Worm (Caenorhabditis elegans): ENCODE data around the gene mig-22.

ce11 chrIII:8734327-8734885, 32.7 kb downstream of the mig-22 start:
- TF ChIP-seq ceh-88 (GFP tag; IDR thresholded peaks at IDR 0.05) (no peak), sup-37 (GFP tag; optimal IDR thresholded peaks at IDR 0.05) (no peak), lsy-2 (tag; optimal IDR thresholded peaks at IDR 0.05) (peak; percentile 8 to 32), sox-4 (tag; optimal IDR thresholded peaks at IDR 0.05) (no peak), hpl-2 (GFP tag; optimal IDR thresholded peaks at IDR 0.05) (no peak), snpc-4 (tag; optimal IDR thresholded peaks at IDR 0.05) (no peak), lin-35 (GFP tag; optimal IDR thresholded peaks at IDR 0.05) (peak; percentile 8 to 18)

Measured in whole organism, L1 larva.